Fruit fly (Drosophila melanogaster) whole organism, prepupa: ENCODE measurements around the gene defl.

Experiments used
- CG10631 ChIP-seq: fragments of 200-800 bp; sonication (Bioruptor generic); optimal IDR thresholded peaks from 2 replicates; lab custom pipeline; 2016; ENCODE audit warnings: missing biosample characterization, missing genetic modification characterization
- CG10669 ChIP-seq: fragments of 200-800 bp; sonication (Bioruptor generic); optimal IDR thresholded peaks from 3 replicates; lab custom pipeline; 2018; ENCODE audit warnings: missing biosample characterization, mild to moderate bottlenecking, missing genetic modification characterization, moderate library complexity
- CG11294 ChIP-seq: fragments of 200-800 bp; sonication (Bioruptor generic); IDR thresholded peaks from 2 replicates; pipeline ENCODE4 v1.3.6; 2022; ENCODE audit warnings: missing biosample characterization, missing genetic modification characterization
- CG11762 ChIP-seq: fragments of 200-800 bp; sonication (Bioruptor generic); optimal IDR thresholded peaks from 3 replicates; lab custom pipeline; 2016; ENCODE audit warnings: missing biosample characterization, missing genetic modification characterization; ENCODE audit not compliant: insufficient read depth
- CG15336 ChIP-seq: fragments of 200-800 bp; sonication (Bioruptor generic); IDR thresholded peaks from 2 replicates; pipeline ENCODE4 v1.3.6; 2022; ENCODE audit warnings: missing biosample characterization, missing genetic modification characterization
- CG1621 ChIP-seq: fragments of 200-800 bp; sonication (Bioruptor generic); optimal IDR thresholded peaks from 3 replicates; lab custom pipeline; 2018; ENCODE audit warnings: missing biosample characterization, mild to moderate bottlenecking, missing genetic modification characterization
- CG16779 ChIP-seq: fragments of 200-800 bp; sonication (Bioruptor generic); optimal IDR thresholded peaks from 3 replicates; lab custom pipeline; 2017; ENCODE audit warnings: missing biosample characterization, mild to moderate bottlenecking, missing genetic modification characterization
- CG31627 ChIP-seq: fragments of 200-800 bp; sonication (Bioruptor generic); optimal IDR thresholded peaks from 3 replicates; lab custom pipeline; 2016; ENCODE audit warnings: missing biosample characterization, missing genetic modification characterization
- CG32006 ChIP-seq: fragments of 200-800 bp; sonication (Bioruptor generic); optimal IDR thresholded peaks from 3 replicates; lab custom pipeline; 2017; ENCODE audit warnings: missing biosample characterization, mild to moderate bottlenecking, missing genetic modification characterization
- CG34406 ChIP-seq: fragments of 200-800 bp; sonication (Bioruptor generic); optimal IDR thresholded peaks from 3 replicates; lab custom pipeline; 2016; ENCODE audit warnings: missing biosample characterization, missing genetic modification characterization
- CG3919 ChIP-seq: fragments of 200-800 bp; sonication (Bioruptor generic); optimal IDR thresholded peaks from 3 replicates; lab custom pipeline; 2016; ENCODE audit warnings: missing biosample characterization, missing genetic modification characterization
- CG4318 ChIP-seq: fragments of 200-800 bp; sonication (Bioruptor generic); optimal IDR thresholded peaks from 3 replicates; lab custom pipeline; 2017; ENCODE audit warnings: missing biosample characterization, mild to moderate bottlenecking, missing genetic modification characterization
- CG6163 ChIP-seq: fragments of 200-800 bp; sonication (Bioruptor generic); IDR thresholded peaks from 3 replicates; pipeline ENCODE4 v1.3.6; 2022; ENCODE audit warnings: missing biosample characterization, missing genetic modification characterization
- CG6276 ChIP-seq: fragments of 200-800 bp; sonication (Bioruptor generic); optimal IDR thresholded peaks from 2 replicates; lab custom pipeline; 2017; ENCODE audit warnings: missing biosample characterization, mild to moderate bottlenecking, missing genetic modification characterization
- CG6808 ChIP-seq: fragments of 200-800 bp; sonication (Bioruptor generic); optimal IDR thresholded peaks from 3 replicates; lab custom pipeline; 2017; ENCODE audit warnings: missing biosample characterization, missing genetic modification characterization, mild to moderate bottlenecking, moderate library complexity, missing genetic modification reagents
- CG6854 ChIP-seq: fragments of 200-800 bp; sonication (Bioruptor generic); optimal IDR thresholded peaks from 2 replicates; lab custom pipeline; 2017; ENCODE audit warnings: missing biosample characterization, mild to moderate bottlenecking, missing genetic modification characterization
- CG7368 ChIP-seq: fragments of 200-800 bp; sonication (Bioruptor generic); optimal IDR thresholded peaks from 3 replicates; lab custom pipeline; 2016; ENCODE audit warnings: missing biosample characterization, missing genetic modification characterization
- CG8119 ChIP-seq: fragments of 200-800 bp; sonication (Bioruptor generic); IDR thresholded peaks from 3 replicates; pipeline ENCODE4 v1.3.6; 2022; ENCODE audit warnings: missing biosample characterization, missing genetic modification characterization
- CG8319 ChIP-seq: fragments of 200-800 bp; sonication (Bioruptor generic); optimal IDR thresholded peaks from 3 replicates; lab custom pipeline; 2016; ENCODE audit warnings: missing biosample characterization, missing genetic modification characterization
- CG8632 ChIP-seq: fragments of 200-800 bp; sonication (Bioruptor generic); optimal IDR thresholded peaks from 3 replicates; lab custom pipeline; 2016; ENCODE audit warnings: missing biosample characterization, missing genetic modification characterization
- CG9139 ChIP-seq: fragments of 200-800 bp; sonication (Bioruptor generic); optimal IDR thresholded peaks from 3 replicates; lab custom pipeline; 2017; ENCODE audit warnings: missing biosample characterization, mild to moderate bottlenecking, missing genetic modification characterization
- Eip75B ChIP-seq: fragments of 200-800 bp; sonication (Bioruptor generic); optimal IDR thresholded peaks from 3 replicates; lab custom pipeline; 2016; ENCODE audit warnings: missing biosample characterization, missing genetic modification characterization
- Eip78C ChIP-seq: fragments of 200-800 bp; sonication (Bioruptor generic); peaks from one replicate; lab custom pipeline; 2016; ENCODE audit warnings: missing biosample characterization, missing genetic modification characterization
- Eip93F ChIP-seq: fragments of 200-800 bp; sonication (Bioruptor generic); optimal IDR thresholded peaks from 2 replicates; lab custom pipeline; 2016; ENCODE audit warnings: missing biosample characterization, mild to moderate bottlenecking, missing genetic modification characterization
- Ets21C ChIP-seq: fragments of 200-800 bp; sonication (Bioruptor generic); optimal IDR thresholded peaks from 3 replicates; lab custom pipeline; 2016; ENCODE audit warnings: missing biosample characterization, missing genetic modification characterization
- Ets96B ChIP-seq: fragments of 200-800 bp; optimal IDR thresholded peaks from 2 replicates; lab custom pipeline; 2019; ENCODE audit warnings: missing biosample characterization, mild to moderate bottlenecking, missing genetic modification characterization, moderate library complexity
- Hr38 ChIP-seq: sonication (Bioruptor generic); optimal IDR thresholded peaks from 2 replicates; lab custom pipeline; 2016; ENCODE audit warnings: missing biosample characterization, missing genetic modification characterization
- Hr39 ChIP-seq: fragments of 200-800 bp; sonication (Bioruptor generic); optimal IDR thresholded peaks from 2 replicates; lab custom pipeline; 2016; ENCODE audit warnings: missing biosample characterization, missing genetic modification characterization
- Hr4 ChIP-seq: fragments of 200-800 bp; sonication (Bioruptor generic); optimal IDR thresholded peaks from 3 replicates; lab custom pipeline; 2016; ENCODE audit warnings: missing biosample characterization, missing genetic modification characterization
- Lpt ChIP-seq: fragments of 200-800 bp; sonication (Bioruptor generic); optimal IDR thresholded peaks from 3 replicates; lab custom pipeline; 2016; ENCODE audit warnings: missing biosample characterization, missing genetic modification characterization
- Met ChIP-seq: fragments of 200-800 bp; sonication (Bioruptor generic); optimal IDR thresholded peaks from 3 replicates; lab custom pipeline; 2016; ENCODE audit warnings: missing biosample characterization, missing genetic modification characterization
- OdsH ChIP-seq: fragments of 200-800 bp; sonication (Bioruptor generic); optimal IDR thresholded peaks from 3 replicates; lab custom pipeline; 2016; ENCODE audit warnings: missing biosample characterization, missing genetic modification characterization
- Smox ChIP-seq: fragments of 200-800 bp; sonication (Bioruptor generic); optimal IDR thresholded peaks from 3 replicates; lab custom pipeline; 2016; ENCODE audit warnings: missing biosample characterization, missing genetic modification characterization
- Sox14 ChIP-seq: fragments of 200-800 bp; sonication (Bioruptor generic); optimal IDR thresholded peaks from 3 replicates; lab custom pipeline; 2016; ENCODE audit warnings: missing biosample characterization, missing genetic modification characterization
- Sox15 ChIP-seq: fragments of 200-800 bp; sonication (Bioruptor generic); optimal IDR thresholded peaks from 3 replicates; lab custom pipeline; 2016; ENCODE audit warnings: missing biosample characterization, missing genetic modification characterization
- achi ChIP-seq: fragments of 200-800 bp; sonication (Bioruptor generic); optimal IDR thresholded peaks from 3 replicates; lab custom pipeline; 2016; ENCODE audit warnings: missing biosample characterization, missing genetic modification characterization
- acj6 ChIP-seq: fragments of 200-800 bp; sonication (Bioruptor generic); optimal IDR thresholded peaks from 3 replicates; lab custom pipeline; 2016; ENCODE audit warnings: missing biosample characterization, missing genetic modification characterization
- cyc ChIP-seq: fragments of 200-800 bp; sonication (Bioruptor generic); optimal IDR thresholded peaks from 3 replicates; lab custom pipeline; 2016; ENCODE audit warnings: missing biosample characterization, missing genetic modification characterization
- esn ChIP-seq: fragments of 200-800 bp; sonication (Bioruptor generic); optimal IDR thresholded peaks from 2 replicates; lab custom pipeline; 2016; ENCODE audit warnings: missing biosample characterization, mild to moderate bottlenecking, missing genetic modification characterization, moderate library complexity
- fkh ChIP-seq: fragments of 200-800 bp; sonication (Bioruptor generic); optimal IDR thresholded peaks from 3 replicates; lab custom pipeline; 2017; ENCODE audit warnings: missing biosample characterization, mild to moderate bottlenecking, missing genetic modification characterization, moderate library complexity
- lz ChIP-seq: fragments of 200-800 bp; sonication (Bioruptor generic); optimal IDR thresholded peaks from 3 replicates; lab custom pipeline; 2016; ENCODE audit warnings: missing biosample characterization, missing genetic modification characterization
- net ChIP-seq: fragments of 200-800 bp; sonication (Bioruptor generic); optimal IDR thresholded peaks from 3 replicates; lab custom pipeline; 2016; ENCODE audit warnings: missing biosample characterization, missing genetic modification characterization
- pdm3 ChIP-seq: fragments of 200-800 bp; sonication (Bioruptor generic); optimal IDR thresholded peaks from 3 replicates; lab custom pipeline; 2016; ENCODE audit warnings: missing biosample characterization, missing genetic modification characterization
- salr ChIP-seq, 2 experiments: fragments of 200-800 bp; sonication (Bioruptor generic); optimal IDR thresholded peaks; 3 replicates each; lab custom pipeline; 2016 to 2018; ENCODE audit warnings: missing biosample characterization in 2 of 2, missing genetic modification characterization in 2 of 2, mild to moderate bottlenecking in 1 of 2
- spab ChIP-seq: fragments of 200-800 bp; sonication (Bioruptor generic); optimal IDR thresholded peaks from 2 replicates; lab custom pipeline; 2017; ENCODE audit warnings: missing biosample characterization, mild to moderate bottlenecking, missing genetic modification characterization, missing genetic modification reagents
- ss ChIP-seq, 2 experiments: fragments of 200-800 bp; sonication (Bioruptor generic); optimal IDR thresholded peaks; 2 replicates in 1 of 2; 3 replicates in 1 of 2; lab custom pipeline; 2017 to 2018; ENCODE audit warnings: mild to moderate bottlenecking in 2 of 2, missing biosample characterization in 2 of 2, missing genetic modification characterization in 2 of 2, moderate library complexity in 1 of 2

The defl gene

DNA sequence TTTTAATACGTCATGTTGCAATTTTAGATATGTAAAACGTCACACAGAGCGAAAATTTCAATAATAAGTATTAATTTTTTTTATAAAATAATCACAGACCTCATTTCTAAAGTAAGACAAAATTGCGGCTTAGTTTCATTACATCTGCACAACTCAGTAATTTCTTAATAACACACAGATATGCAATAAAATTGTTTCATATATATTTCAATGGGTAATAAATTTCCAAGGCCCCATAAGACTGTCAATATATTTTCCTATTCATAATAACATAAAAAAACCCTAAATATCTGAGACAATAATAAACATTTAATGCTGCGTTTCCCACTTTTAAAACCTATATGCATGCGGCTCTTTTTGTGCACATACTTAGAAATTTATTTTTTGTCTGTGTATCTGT is 27.6 kb upstream of the defl start (continued):
- TF ChIP-seq Eip75B (peak; percentile 21), CG4318 (GFP tag; lab: Kevin White, UChicago) (peak; percentile 30), ss (GFP tag; optimal IDR thresholded peaks at IDR 0.05; lab: Kevin White, UChicago) (no peak), Ets96B (tag; lab: Kevin White, UChicago) (peak; percentile 21), OdsH (GFP tag; lab: Kevin White, UChicago) (peak; percentile 55), Hr4 (GFP tag; lab: Kevin White, UChicago) (peak; percentile 71), CG3919 (GFP tag; lab: Kevin White, UChicago) (no peak), achi (GFP tag; lab: Kevin White, UChicago) (peak; percentile 48), CG1621 (tag; lab: Kevin White, UChicago) (no peak), CG8632 (GFP tag; lab: Kevin White, UChicago) (no peak)

DNA sequence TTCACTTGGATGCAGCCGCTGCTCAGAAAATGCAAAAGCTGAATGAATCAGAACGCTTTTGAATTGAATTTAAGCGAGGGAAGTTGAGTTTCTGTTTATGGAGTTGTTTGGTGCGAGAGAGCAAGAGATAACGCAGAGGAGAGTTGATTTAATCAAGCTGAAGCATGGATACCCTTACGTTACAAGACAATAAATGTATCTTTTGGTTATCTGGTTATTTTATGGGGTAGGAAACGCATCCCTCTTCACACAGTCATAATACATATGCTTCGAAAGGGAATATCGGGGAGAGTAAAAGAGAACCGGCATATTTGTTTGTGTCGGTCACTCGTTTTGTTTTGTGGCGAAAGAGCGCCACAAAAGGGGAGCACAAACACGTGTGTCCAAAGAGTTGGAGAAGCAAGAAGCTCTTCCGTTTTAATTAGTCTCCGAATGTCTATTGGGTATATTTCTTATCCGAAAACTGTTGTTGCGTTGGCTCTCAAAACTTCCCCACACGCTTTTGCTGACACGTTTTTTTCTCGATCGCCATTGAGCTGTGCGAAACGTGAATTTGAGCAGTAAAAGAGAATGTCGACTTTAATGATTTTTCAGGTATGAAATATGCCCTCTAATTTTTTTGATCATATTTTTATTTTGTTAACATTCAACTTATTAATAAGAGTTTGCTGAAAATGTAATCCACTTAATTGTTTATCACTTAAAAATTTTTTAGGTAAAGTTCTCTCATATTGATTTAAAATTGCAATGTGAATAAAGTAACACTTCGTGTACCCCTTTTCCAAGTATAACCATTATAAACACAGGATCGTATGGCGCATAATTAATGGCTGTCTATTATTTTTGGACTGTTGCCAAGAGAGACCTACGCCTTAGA is 26.3 kb upstream of the defl start, which contains the start of gene Prps:
TSS of gene Prps (minus strand) at position 51 of the 877 bp plus-strand sequence.
- TF ChIP-seq Eip93F (GFP tag; lab: Kevin White, UChicago) (peak; percentile 83), CG6276 (no peak), CG15336 (GFP tag; lab: Robert Waterston, UW) (peak; percentile 83), Met (peak; percentile 89), Smox (GFP tag; lab: Kevin White, UChicago) (peak; percentile 85), CG11294 (GFP tag; lab: Robert Waterston, UW) (peak; percentile 72), CG1621 (tag; lab: Kevin White, UChicago) (peak; percentile 72), CG32006 (GFP tag; lab: Kevin White, UChicago) (peak; percentile 70), Sox14 (GFP tag; lab: Kevin White, UChicago) (peak; percentile 82), Eip78C (GFP tag; lab: Kevin White, UChicago) (peak; percentile 96), esn (GFP tag; lab: Kevin White, UChicago) (peak; percentile 91), cyc (GFP tag; lab: Kevin White, UChicago) (peak; percentile 90), Sox15 (GFP tag; lab: Kevin White, UChicago) (peak; percentile 61), CG34406 (GFP tag; lab: Kevin White, UChicago) (peak; percentile 73), CG10669 (GFP tag; lab: Kevin White, UChicago) (peak; percentile 82), Hr4 (GFP tag; lab: Kevin White, UChicago) (peak; percentile 88), ss (GFP tag; optimal IDR thresholded peaks at IDR 0.05; lab: Kevin White, UChicago) (peak; percentile 84 to 86), acj6 (GFP tag; lab: Kevin White, UChicago) (peak; percentile 83), CG6854 (GFP tag; lab: Kevin White, UChicago) (peak; percentile 92), fkh (GFP tag; lab: Kevin White, UChicago) (peak; percentile 23), salr (GFP tag; optimal IDR thresholded peaks at IDR 0.05; lab: Kevin White, UChicago) (peak in 1 of 2 experiments; percentile 63), spab (GFP tag; lab: Kevin White, UChicago) (peak; percentile 67), Hr39 (peak; percentile 82), CG8632 (GFP tag; lab: Kevin White, UChicago) (peak; percentile 83), Lpt (GFP tag; lab: Kevin White, UChicago) (peak; percentile 70), OdsH (GFP tag; lab: Kevin White, UChicago) (peak; percentile 83), Ets21C (peak; percentile 77), achi (GFP tag; lab: Kevin White, UChicago) (peak; percentile 78), CG8319 (GFP tag; lab: Kevin White, UChicago) (peak; percentile 70), CG11762 (GFP tag; lab: Kevin White, UChicago) (peak; percentile 79), CG6808 (GFP tag; lab: Kevin White, UChicago) (peak; percentile 77), Ets96B (tag; lab: Kevin White, UChicago) (peak; percentile 84), net (peak; percentile 87), CG9139 (GFP tag; lab: Kevin White, UChicago) (peak; percentile 81), CG6163 (GFP tag; lab: Robert Waterston, UW) (peak; percentile 90), CG8119 (GFP tag; lab: Robert Waterston, UW) (peak; percentile 78; the same call in 2 of the 3 replicates), CG16779 (tag; lab: Kevin White, UChicago) (peak; percentile 83), lz (GFP tag; lab: Kevin White, UChicago) (peak; percentile 86), CG31627 (peak; percentile 83), pdm3 (peak; percentile 88), Hr38 (GFP tag; lab: Kevin White, UChicago) (no peak), CG4318 (GFP tag; lab: Kevin White, UChicago) (no peak), CG7368 (GFP tag; lab: Kevin White, UChicago) (peak; percentile 89), CG10631 (GFP tag; lab: Kevin White, UChicago) (no peak)
